Worm (Caenorhabditis elegans) whole organism, L3 larva: Measurements from ENCODE around the gene T25B2.1.

ENCODE experiments used
- ama-1 ChIP-seq: fragments of 150-350 bp; optimal IDR thresholded peaks from 2 replicates; lab custom pipeline; 2018
- ceh-28 ChIP-seq: fragments of 150-350 bp; optimal IDR thresholded peaks from 2 replicates; lab custom pipeline; 2014; ENCODE audit warnings: missing biosample characterization, missing genetic modification reagents, missing genetic modification characterization
- fos-1 ChIP-seq: fragments of 150-350 bp; optimal IDR thresholded peaks from 2 replicates; lab custom pipeline; 2014; ENCODE audit warnings: missing biosample characterization, missing genetic modification characterization
- lin-39 ChIP-seq: fragments of 150-350 bp; optimal IDR thresholded peaks from 2 replicates; lab custom pipeline; 2018; ENCODE audit warnings: missing biosample characterization, missing genetic modification reagents, missing genetic modification characterization
- nhr-237 ChIP-seq: fragments of 150-350 bp; optimal IDR thresholded peaks from 2 replicates; lab custom pipeline; 2014; ENCODE audit warnings: missing biosample characterization, missing genetic modification characterization
- nhr-67 ChIP-seq: fragments of 150-350 bp; optimal IDR thresholded peaks from 2 replicates; lab custom pipeline; 2014; ENCODE audit warnings: missing biosample characterization, missing genetic modification characterization
- skn-1 ChIP-seq: fragments of 150-350 bp; optimal IDR thresholded peaks from 2 replicates; lab custom pipeline; 2014; ENCODE audit warnings: missing biosample characterization, missing genetic modification characterization
- unc-62 ChIP-seq: fragments of 150-350 bp; sonication (generic microtip); optimal IDR thresholded peaks from 4 replicates; lab custom pipeline; 2014; ENCODE audit warnings: missing biosample characterization, missing genetic modification reagents, missing genetic modification characterization

ce11 chrX:6180293-6180692 lies 6.5 kb downstream of the T25B2.1 start, which contains the start of gene T13C5.7:
- no peak for TF ChIP-seq unc-62
- no peak for TF ChIP-seq lin-39
- TF ChIP-seq ama-1 (lab: Kevin White, UChicago), result no peak
- no peak for TF ChIP-seq nhr-237 (tag; lab: Kevin White, UChicago)
- TF ChIP-seq nhr-67, result no peak
- no peak for TF ChIP-seq skn-1 (tag; lab: Kevin White, UChicago)
- TF ChIP-seq fos-1 (tag; lab: Kevin White, UChicago), result no peak
- TF ChIP-seq ceh-28 (tag; lab: Kevin White, UChicago), result no peak
